Worm (Caenorhabditis elegans): ENCODE measurements around the gene pigb-1.

The pigb-1 gene

DNA sequence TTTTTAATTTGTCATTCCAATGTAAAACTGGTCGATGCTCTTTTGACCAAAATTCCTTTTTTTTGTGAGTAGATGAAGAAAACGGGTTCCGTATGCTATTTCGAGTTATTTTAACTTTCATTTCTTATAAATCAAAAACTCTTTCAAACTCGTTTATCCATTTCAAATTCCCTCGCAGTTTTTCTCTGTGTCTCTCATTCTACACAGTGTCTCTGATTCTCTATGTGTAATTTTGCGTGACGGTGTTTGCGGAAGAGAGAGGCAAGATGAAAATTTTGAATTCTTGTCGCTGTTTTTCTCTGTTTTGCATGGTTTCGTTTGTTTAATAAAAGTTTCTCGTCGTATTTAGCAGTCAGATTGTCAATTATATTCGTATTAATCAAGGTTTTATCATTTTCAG is 6.2 kb upstream of the pigb-1 start, which contains the start of gene citk-2 (continued):
- TF ChIP-seq sptf-1 (tag; optimal IDR thresholded peaks at IDR 0.05) (no peak), ceh-82 (tag; optimal IDR thresholded peaks at IDR 0.05) (peak; percentile 74 to 90 (median 88)), snu-23 (GFP tag; optimal IDR thresholded peaks at IDR 0.05) (peak; percentile 96), fkh-8 (tag; optimal IDR thresholded peaks at IDR 0.05) (peak; percentile 66), lin-13 (GFP tag; optimal IDR thresholded peaks at IDR 0.05) (peak; percentile 79), elt-3 (tag; optimal IDR thresholded peaks at IDR 0.05) (peak in 2 of 6 experiments; percentile 76 to 91), alr-1 (tag; optimal IDR thresholded peaks at IDR 0.05; ENCODE audit: borderline replicate concordance) (no peak), tlp-1 (tag; optimal IDR thresholded peaks at IDR 0.05) (no peak)

DNA sequence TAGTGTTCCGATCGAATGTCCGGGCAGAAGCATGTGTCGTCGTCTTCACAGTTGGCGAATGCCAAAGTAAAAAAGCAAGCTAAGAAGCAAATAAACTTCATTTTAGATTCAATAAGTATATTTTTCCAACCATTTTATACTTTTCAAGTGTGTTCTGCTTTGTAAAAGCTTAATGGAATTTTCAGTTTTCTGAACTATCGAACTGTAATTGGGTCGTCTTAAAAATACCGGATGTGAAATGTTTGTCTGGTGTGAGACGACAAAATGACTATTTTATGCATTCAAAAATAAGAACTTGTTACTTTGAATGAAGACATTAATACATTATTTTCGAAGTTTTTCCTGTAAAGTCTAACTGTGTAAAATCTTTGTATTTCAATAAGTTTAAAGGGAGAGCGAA is 5.8 kb upstream of the pigb-1 start, which contains the start of gene F59A6.11:
Gene F59A6.11, minus strand, starts transcription at position 101 of the 400 bp plus-strand sequence.
- TF ChIP-seq efl-1 (optimal IDR thresholded peaks at IDR 0.05) (no peak), efl-1 (GFP tag; optimal IDR thresholded peaks at IDR 0.05 in 1 of 2) (peak in 1 of 2 experiments; percentile 72), efl-3 (GFP tag; optimal IDR thresholded peaks at IDR 0.05) (no peak)

DNA sequence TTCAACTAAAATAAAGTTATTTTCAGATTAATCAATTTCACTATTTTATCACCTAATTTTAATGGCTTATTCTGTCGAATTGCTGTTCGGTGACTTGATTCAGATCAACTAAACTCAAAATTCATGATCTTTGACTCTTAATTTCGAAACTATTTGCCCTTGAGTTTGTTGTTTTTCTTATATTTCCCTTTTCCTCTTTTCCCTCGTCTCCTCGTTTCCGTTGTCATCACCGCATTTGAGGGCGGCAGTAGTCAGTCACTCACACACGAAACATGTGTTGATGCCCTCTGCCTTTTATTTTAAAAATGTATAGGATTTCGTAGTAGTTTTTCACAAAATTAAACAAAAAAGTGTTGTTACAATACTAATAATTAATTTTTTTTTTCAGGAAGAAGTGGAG is 2.1 kb upstream of the pigb-1 start, which contains the start of gene rnh-1.0:
Gene rnh-1.0, plus strand, starts transcription at position 389 of the 400 bp plus-strand sequence.
- TF ChIP-seq lin-14 (GFP tag; optimal IDR thresholded peaks at IDR 0.05) (peak; percentile 67), nhr-85 (tag) (peak; percentile 74), skn-1 (tag; optimal IDR thresholded peaks at IDR 0.05) (peak; percentile 19), efl-1 (optimal IDR thresholded peaks at IDR 0.05) (no peak), efl-1 (GFP tag; optimal IDR thresholded peaks at IDR 0.05 in 1 of 2) (peak; percentile 9 to 93), hlh-17 (GFP tag; optimal IDR thresholded peaks at IDR 0.05; ENCODE audit: borderline replicate concordance) (no peak), nhr-71 (tag; optimal IDR thresholded peaks at IDR 0.05) (peak; percentile 25), dpl-1 (GFP tag; optimal IDR thresholded peaks at IDR 0.05) (peak in 2 of 3 experiments; percentile 28 to 30), rnt-1 (tag; optimal IDR thresholded peaks at IDR 0.05) (peak; percentile 18), snu-23 (GFP tag; optimal IDR thresholded peaks at IDR 0.05) (peak; percentile 11), blmp-1 (tag; optimal IDR thresholded peaks at IDR 0.05) (peak; percentile 28), aha-1 (tag; optimal IDR thresholded peaks at IDR 0.05) (no peak), C34B4.2 (tag; optimal IDR thresholded peaks at IDR 0.05) (no peak), nhr-12 (tag; optimal IDR thresholded peaks at IDR 0.05) (no peak), mep-1 (tag; optimal IDR thresholded peaks at IDR 0.05) (peak; percentile 47), snpc-4 (tag; optimal IDR thresholded peaks at IDR 0.05) (no peak), vab-15 (tag; optimal IDR thresholded peaks at IDR 0.05) (no peak)

DNA sequence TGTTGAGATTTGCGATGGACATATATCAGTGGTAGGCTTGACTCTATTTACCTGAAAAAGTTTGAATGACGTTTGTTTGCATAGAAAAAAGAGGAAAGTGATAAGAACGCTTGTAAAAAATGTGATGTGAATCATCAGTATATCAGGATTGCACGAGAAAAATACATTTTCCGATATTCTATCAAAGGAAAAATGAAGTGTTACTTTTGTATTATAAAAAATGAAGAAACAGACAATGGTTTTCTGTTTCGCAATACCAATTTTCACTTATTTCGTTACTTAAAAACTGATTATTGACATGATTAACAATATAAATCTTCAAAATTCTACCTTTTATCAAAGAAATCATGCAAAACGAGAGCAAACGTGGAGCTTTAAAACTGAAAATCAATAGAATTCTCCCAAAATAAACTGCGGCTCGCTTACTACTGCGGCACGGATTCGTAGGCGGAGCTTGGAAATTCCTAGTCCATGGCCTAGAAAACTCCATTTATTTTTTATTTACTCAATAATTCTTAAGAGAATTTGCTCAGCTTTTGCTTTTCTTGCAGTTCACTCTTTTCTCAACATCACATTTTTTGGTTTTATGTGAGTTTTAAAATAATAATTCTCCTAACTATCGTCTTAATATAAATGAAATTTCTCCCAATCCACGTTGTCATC is 784 bp upstream of the pigb-1 start, which contains the start of the genes eif-1 and vps-24:
Gene eif-1, minus strand, starts transcription at position 51 of the 663 bp plus-strand sequence.
Gene vps-24, plus strand, starts transcription at position 469 of the 663 bp plus-strand sequence.
- TF ChIP-seq ceh-82 (tag; optimal IDR thresholded peaks at IDR 0.05), result peak in 1 of 3 experiments; percentile 65
- no peak for TF ChIP-seq aly-2 (tag; optimal IDR thresholded peaks at IDR 0.05)
- TF ChIP-seq ceh-90 (tag; optimal IDR thresholded peaks at IDR 0.05), result peak; percentile 62
- TF ChIP-seq nhr-47 (tag; optimal IDR thresholded peaks at IDR 0.05), result peak; percentile 46
- TF ChIP-seq skn-1 (tag; optimal IDR thresholded peaks at IDR 0.05), result peak; percentile 2
- no peak for TF ChIP-seq pqm-1 (tag; optimal IDR thresholded peaks at IDR 0.05)
- TF ChIP-seq snu-23 (GFP tag; optimal IDR thresholded peaks at IDR 0.05), result peak; percentile 47
- no peak for TF ChIP-seq nhr-237 (tag; optimal IDR thresholded peaks at IDR 0.05)
- TF ChIP-seq nhr-11 (tag; optimal IDR thresholded peaks at IDR 0.05), result no peak
- peak; percentile 62 to 65 for TF ChIP-seq lin-35 (GFP tag; optimal IDR thresholded peaks at IDR 0.05)
- TF ChIP-seq lin-15B (tag; optimal IDR thresholded peaks at IDR 0.05), result peak; percentile 56
- TF ChIP-seq sptf-1 (tag; optimal IDR thresholded peaks at IDR 0.05), result no peak
- no peak for TF ChIP-seq ceh-63 (GFP tag; optimal IDR thresholded peaks at IDR 0.05)
- TF ChIP-seq lin-14 (GFP tag; optimal IDR thresholded peaks at IDR 0.05), result peak; percentile 49
- no peak for TF ChIP-seq efl-3 (GFP tag; optimal IDR thresholded peaks at IDR 0.05)
- peak; percentile 53 to 74 for TF ChIP-seq lsy-2 (tag; optimal IDR thresholded peaks at IDR 0.05)
- no peak for TF ChIP-seq unc-98 (GFP tag; IDR thresholded peaks at IDR 0.05)
- no peak for TF ChIP-seq unc-130 (tag; optimal IDR thresholded peaks at IDR 0.05)
- peak; percentile 58 for TF ChIP-seq lir-3 (tag; optimal IDR thresholded peaks at IDR 0.05; ENCODE audit: poor library complexity)
- TF ChIP-seq mdl-1 (tag; optimal IDR thresholded peaks at IDR 0.05), result no peak
- TF ChIP-seq fos-1 (tag; optimal IDR thresholded peaks at IDR 0.05), result no peak
- no peak for TF ChIP-seq mab-9 (GFP tag; IDR thresholded peaks at IDR 0.05)
- TF ChIP-seq zag-1 (tag; optimal IDR thresholded peaks at IDR 0.05), result no peak
- TF ChIP-seq swsn-7 (tag; optimal IDR thresholded peaks at IDR 0.05), result peak; percentile 12
- TF ChIP-seq mep-1 (tag; optimal IDR thresholded peaks at IDR 0.05), result peak; percentile 34
- no peak for TF ChIP-seq hlh-17 (GFP tag; optimal IDR thresholded peaks at IDR 0.05; ENCODE audit: borderline replicate concordance)
- TF ChIP-seq hpl-2 (GFP tag; optimal IDR thresholded peaks at IDR 0.05), result no peak
- no peak for TF ChIP-seq jun-1 (tag; optimal IDR thresholded peaks at IDR 0.05)

Data from whole organism, L1 larva.